Worm (Caenorhabditis elegans) whole organism, late embryonic: Measurements from ENCODE around the gene F57F4.1.

Experiments used
- C08G9.2 ChIP-seq: sonication (generic microtip); optimal IDR thresholded peaks from 2 replicates; lab custom pipeline; 2016; ENCODE audit warnings: mild to moderate bottlenecking, missing genetic modification characterization, moderate library complexity, missing compliant biosample characterization
- F13H6.1 ChIP-seq: sonication (generic microtip); optimal IDR thresholded peaks from 2 replicates; lab custom pipeline; 2016; ENCODE audit warnings: missing genetic modification characterization, missing compliant biosample characterization
- K02D7.2 ChIP-seq: sonication (generic microtip); optimal IDR thresholded peaks from 2 replicates; lab custom pipeline; 2017; ENCODE audit warnings: mild to moderate bottlenecking, missing genetic modification characterization, missing compliant biosample characterization
- K09A11.1 ChIP-seq: sonication (generic microtip); optimal IDR thresholded peaks from 2 replicates; lab custom pipeline; 2017; ENCODE audit warnings: antibody characterized with exemption, mild to moderate bottlenecking, missing genetic modification characterization, missing compliant biosample characterization; ENCODE audit not compliant: insufficient read depth
- T23F11.4 ChIP-seq: fragments of 200-800 bp; sonication (Bioruptor generic); optimal IDR thresholded peaks from 2 replicates; lab custom pipeline; 2018; ENCODE audit warnings: mild to moderate bottlenecking, missing genetic modification characterization, missing compliant biosample characterization
- ceh-14 ChIP-seq: sonication (generic microtip); optimal IDR thresholded peaks from 2 replicates; lab custom pipeline; 2016; ENCODE audit warnings: missing genotype, missing genetic modification characterization, missing compliant biosample characterization
- ceh-2 ChIP-seq: sonication (generic microtip); optimal IDR thresholded peaks from 2 replicates; lab custom pipeline; 2016; ENCODE audit warnings: missing genotype, missing genetic modification characterization, missing compliant biosample characterization
- ceh-22 ChIP-seq: sonication (generic microtip); optimal IDR thresholded peaks from 2 replicates; lab custom pipeline; 2017; ENCODE audit warnings: missing biosample characterization, missing genetic modification characterization
- ceh-30 ChIP-seq: fragments of 150-350 bp; optimal IDR thresholded peaks from 2 replicates; lab custom pipeline; 2014; ENCODE audit warnings: missing biosample characterization, missing genetic modification characterization
- ceh-31 ChIP-seq: sonication (generic microtip); optimal IDR thresholded peaks from 2 replicates; lab custom pipeline; 2016; ENCODE audit warnings: missing genetic modification characterization, missing compliant biosample characterization
- ceh-34 ChIP-seq: sonication (generic microtip); optimal IDR thresholded peaks from 2 replicates; lab custom pipeline; 2016; ENCODE audit warnings: mild to moderate bottlenecking, missing genetic modification characterization, missing compliant biosample characterization
- ceh-45 ChIP-seq: fragments of 200-800 bp; sonication (Bioruptor generic); IDR thresholded peaks from 2 replicates; pipeline ENCODE4 v1.3.6; 2022; ENCODE audit warnings: missing genetic modification reagents, missing genetic modification characterization, missing compliant biosample characterization
- ceh-6 ChIP-seq: fragments of 200-800 bp; sonication (Bioruptor generic); optimal IDR thresholded peaks from 2 replicates; lab custom pipeline; 2018; ENCODE audit warnings: mild to moderate bottlenecking, missing genetic modification characterization, missing compliant biosample characterization
- ceh-9 ChIP-seq: sonication (generic microtip); optimal IDR thresholded peaks from 2 replicates; lab custom pipeline; 2016; ENCODE audit warnings: mild to moderate bottlenecking, missing genetic modification characterization, inconsistent platforms, missing compliant biosample characterization
- che-1 ChIP-seq: sonication (generic microtip); optimal IDR thresholded peaks from 2 replicates; lab custom pipeline; 2016; ENCODE audit warnings: mild to moderate bottlenecking, missing genetic modification characterization, missing compliant biosample characterization
- elt-4 ChIP-seq: sonication (generic microtip); optimal IDR thresholded peaks from 2 replicates; lab custom pipeline; 2016; ENCODE audit warnings: missing genetic modification characterization, missing compliant biosample characterization
- eyg-1 ChIP-seq: sonication (generic microtip); optimal IDR thresholded peaks from 2 replicates; lab custom pipeline; 2016; ENCODE audit warnings: missing genotype, missing genetic modification characterization, missing compliant biosample characterization
- fkh-6 ChIP-seq: sonication (generic microtip); optimal IDR thresholded peaks from 2 replicates; lab custom pipeline; 2016; ENCODE audit warnings: missing genetic modification characterization, missing compliant biosample characterization
- gmeb-2 ChIP-seq: sonication (generic microtip); optimal IDR thresholded peaks from 2 replicates; lab custom pipeline; 2016; ENCODE audit warnings: missing genetic modification characterization, inconsistent platforms, missing compliant biosample characterization
- hlh-13 ChIP-seq: fragments of 200-800 bp; sonication (Bioruptor generic); optimal IDR thresholded peaks from 2 replicates; lab custom pipeline; 2018; ENCODE audit warnings: mild to moderate bottlenecking, missing genetic modification characterization, missing compliant biosample characterization
- hlh-6 ChIP-seq: sonication (generic microtip); optimal IDR thresholded peaks from 2 replicates; lab custom pipeline; 2016; ENCODE audit warnings: missing genotype, missing genetic modification characterization, missing compliant biosample characterization
- hlh-8 ChIP-seq: sonication (generic microtip); optimal IDR thresholded peaks from 2 replicates; lab custom pipeline; 2016; ENCODE audit warnings: missing genotype, missing genetic modification characterization, missing compliant biosample characterization
- madf-2 ChIP-seq: sonication (generic microtip); optimal IDR thresholded peaks from 2 replicates; lab custom pipeline; 2017; ENCODE audit warnings: missing genetic modification characterization, missing compliant biosample characterization
- nfya-1 ChIP-seq: sonication (generic microtip); optimal IDR thresholded peaks from 2 replicates; lab custom pipeline; 2017; ENCODE audit warnings: missing genetic modification characterization, mild to moderate bottlenecking, missing compliant biosample characterization, antibody characterized with exemption, moderate library complexity
- nhr-11 ChIP-seq: fragments of 150-350 bp; optimal IDR thresholded peaks from 2 replicates; lab custom pipeline; 2014; ENCODE audit warnings: missing biosample characterization, missing genetic modification characterization
- npax-4 ChIP-seq: sonication (generic microtip); optimal IDR thresholded peaks from 2 replicates; lab custom pipeline; 2016; ENCODE audit warnings: missing genetic modification characterization, missing compliant biosample characterization
- odd-2 ChIP-seq: sonication (generic microtip); optimal IDR thresholded peaks from 2 replicates; lab custom pipeline; 2017; ENCODE audit warnings: antibody characterized with exemption, mild to moderate bottlenecking, missing genetic modification characterization, missing compliant biosample characterization
- pat-9 ChIP-seq: fragments of 200-800 bp; sonication (Bioruptor generic); optimal IDR thresholded peaks from 2 replicates; lab custom pipeline; 2018; ENCODE audit warnings: mild to moderate bottlenecking, missing genetic modification characterization, moderate library complexity, missing compliant biosample characterization
- pha-2 ChIP-seq: sonication (generic microtip); optimal IDR thresholded peaks from 2 replicates; lab custom pipeline; 2017; ENCODE audit warnings: mild to moderate bottlenecking, missing genetic modification characterization, missing compliant biosample characterization
- pha-4 ChIP-seq: fragments of 150-350 bp; optimal IDR thresholded peaks from 2 replicates; lab custom pipeline; 2018; ENCODE audit warnings: missing biosample characterization, missing genetic modification reagents, missing genetic modification characterization
- pqm-1 ChIP-seq: sonication (generic microtip); optimal IDR thresholded peaks from 2 replicates; lab custom pipeline; 2016; ENCODE audit warnings: missing genetic modification characterization, missing compliant biosample characterization
- pros-1 ChIP-seq: fragments of 150-350 bp; optimal IDR thresholded peaks from 2 replicates; lab custom pipeline; 2014; ENCODE audit warnings: missing biosample characterization, missing genetic modification reagents, missing genetic modification characterization
- rnt-1 ChIP-seq: sonication (generic microtip); optimal IDR thresholded peaks from 2 replicates; lab custom pipeline; 2016; ENCODE audit warnings: missing genetic modification characterization, missing compliant biosample characterization
- sox-4 ChIP-seq: sonication (generic microtip); optimal IDR thresholded peaks from 2 replicates; lab custom pipeline; 2017; ENCODE audit warnings: mild to moderate bottlenecking, missing genetic modification characterization, inconsistent platforms, missing compliant biosample characterization
- syd-9 ChIP-seq: sonication (generic microtip); optimal IDR thresholded peaks from 2 replicates; lab custom pipeline; 2016; ENCODE audit warnings: mild to moderate bottlenecking, missing genetic modification characterization, moderate library complexity, missing compliant biosample characterization
- tbx-2 ChIP-seq: sonication (generic microtip); optimal IDR thresholded peaks from 2 replicates; lab custom pipeline; 2016; ENCODE audit warnings: missing genetic modification characterization, missing compliant biosample characterization
- tbx-7 ChIP-seq: sonication (generic microtip); optimal IDR thresholded peaks from 2 replicates; lab custom pipeline; 2016; ENCODE audit warnings: missing genotype, missing genetic modification characterization, missing compliant biosample characterization
- unc-42 ChIP-seq: sonication (generic microtip); optimal IDR thresholded peaks from 2 replicates; lab custom pipeline; 2016; ENCODE audit warnings: missing genotype, missing genetic modification characterization, missing compliant biosample characterization
- unc-55 ChIP-seq: sonication (generic microtip); optimal IDR thresholded peaks from 2 replicates; lab custom pipeline; 2017; ENCODE audit warnings: missing biosample characterization, missing genetic modification reagents, missing genetic modification characterization
- unc-86 ChIP-seq: sonication (generic microtip); optimal IDR thresholded peaks from 2 replicates; lab custom pipeline; 2016; ENCODE audit warnings: missing genetic modification characterization, missing compliant biosample characterization
- zip-5 ChIP-seq: sonication (generic microtip); optimal IDR thresholded peaks from 2 replicates; lab custom pipeline; 2016; ENCODE audit warnings: missing genetic modification characterization, missing compliant biosample characterization
- ztf-16 ChIP-seq: sonication (generic microtip); optimal IDR thresholded peaks from 2 replicates; lab custom pipeline; 2017; ENCODE audit warnings: missing genetic modification characterization, missing compliant biosample characterization

F57F4.1 gene

ce11 chrV:6426843-6427242 lies 36.6 kb downstream of the F57F4.1 start, which contains the start of gene atp-4:
atp-4 (minus strand) TSS chrV:6427112.
- TF ChIP-seq pha-4 (no peak), fkh-6 (no peak), pha-2 (tag; lab: Kevin White, UChicago) (no peak), odd-2 (tag; lab: Kevin White, UChicago) (no peak), ceh-34 (tag; lab: Kevin White, UChicago) (no peak), ceh-14 (tag; lab: Kevin White, UChicago) (no peak), unc-86 (tag; lab: Kevin White, UChicago) (no peak), hlh-6 (no peak), T23F11.4 (no peak), pat-9 (no peak), unc-55 (GFP tag; lab: Kevin White, UChicago) (no peak), ceh-22 (tag; lab: Kevin White, UChicago) (no peak), hlh-13 (GFP tag; lab: Kevin White, UChicago) (no peak)

ce11 chrV:6427433-6427832 lies 37.2 kb downstream of the F57F4.1 start:
- TF ChIP-seq zip-5 (tag; lab: Kevin White, UChicago) (no peak), pros-1 (tag; lab: Kevin White, UChicago) (no peak), che-1 (tag; lab: Kevin White, UChicago) (no peak), sox-4 (no peak), hlh-13 (GFP tag; lab: Kevin White, UChicago) (no peak), syd-9 (tag; lab: Kevin White, UChicago) (no peak), K02D7.2 (no peak), C08G9.2 (no peak), nhr-11 (tag; lab: Kevin White, UChicago) (no peak), unc-42 (tag; lab: Kevin White, UChicago) (no peak), pat-9 (no peak), npax-4 (tag; lab: Kevin White, UChicago) (no peak), K09A11.1 (tag; lab: Kevin White, UChicago) (peak; percentile 27), hlh-6 (no peak), rnt-1 (peak; percentile 67), ceh-9 (tag; lab: Kevin White, UChicago) (no peak), eyg-1 (no peak), gmeb-2 (no peak), nfya-1 (tag; lab: Kevin White, UChicago) (peak; percentile 26), unc-55 (GFP tag; lab: Kevin White, UChicago) (no peak), ceh-22 (tag; lab: Kevin White, UChicago) (no peak), ztf-16 (tag; lab: Kevin White, UChicago) (no peak), ceh-2 (tag; lab: Kevin White, UChicago) (no peak), F13H6.1 (tag; lab: Kevin White, UChicago) (no peak), hlh-8 (tag; lab: Kevin White, UChicago) (no peak), madf-2 (no peak), elt-4 (no peak), tbx-2 (peak; percentile 18), ceh-6 (GFP tag; lab: Kevin White, UChicago) (no peak), tbx-7 (no peak), ceh-31 (tag; lab: Kevin White, UChicago) (no peak), ceh-45 (GFP tag; lab: Robert Waterston, UW) (no peak), pqm-1 (tag; lab: Kevin White, UChicago) (no peak), ceh-30 (tag; lab: Kevin White, UChicago) (peak; percentile 33), pha-2 (tag; lab: Kevin White, UChicago) (no peak)
- TF ChIP-seq, all 69 proteins: peak for 5
